Worm (Caenorhabditis elegans) whole organism, late embryonic: ENCODE results near the gene srj-26.
A peak's percentile ranks its signal among the peaks of the same experiment; 100 is the strongest.
"Not testable (repeated sequence)": the region's sequence is repeated elsewhere in the genome, so short reads cannot be mapped to it uniquely, and the experiment has no call there.

ENCODE experiments used
- C08G9.2 ChIP-seq: sonication (generic microtip); optimal IDR thresholded peaks from 2 replicates; lab custom pipeline; 2016; ENCODE audit warnings: mild to moderate bottlenecking, missing genetic modification characterization, moderate library complexity, missing compliant biosample characterization
- C38D4.7 ChIP-seq: fragments of 200-800 bp; sonication (Bioruptor generic); optimal IDR thresholded peaks from 2 replicates; lab custom pipeline; 2018; ENCODE audit warnings: mild to moderate bottlenecking, missing genetic modification characterization, moderate library complexity, missing compliant biosample characterization
- K09A11.1 ChIP-seq: sonication (generic microtip); optimal IDR thresholded peaks from 2 replicates; lab custom pipeline; 2017; ENCODE audit warnings: antibody characterized with exemption, mild to moderate bottlenecking, missing genetic modification characterization, missing compliant biosample characterization; ENCODE audit not compliant: insufficient read depth
- T23F11.4 ChIP-seq: fragments of 200-800 bp; sonication (Bioruptor generic); optimal IDR thresholded peaks from 2 replicates; lab custom pipeline; 2018; ENCODE audit warnings: mild to moderate bottlenecking, missing genetic modification characterization, missing compliant biosample characterization
- Y22D7AL.16 ChIP-seq: sonication (generic microtip); optimal IDR thresholded peaks from 2 replicates; lab custom pipeline; 2016; ENCODE audit warnings: missing genetic modification characterization, missing compliant biosample characterization
- ahr-1 ChIP-seq: sonication (generic microtip); optimal IDR thresholded peaks from 2 replicates; lab custom pipeline; 2016; ENCODE audit warnings: missing genetic modification characterization, missing compliant biosample characterization
- ceh-14 ChIP-seq: sonication (generic microtip); optimal IDR thresholded peaks from 2 replicates; lab custom pipeline; 2016; ENCODE audit warnings: missing genotype, missing genetic modification characterization, missing compliant biosample characterization
- ceh-19 ChIP-seq: fragments of 200-800 bp; sonication (Bioruptor generic); optimal IDR thresholded peaks from 2 replicates; lab custom pipeline; 2018; ENCODE audit warnings: mild to moderate bottlenecking, missing genetic modification characterization, missing compliant biosample characterization
- ceh-2 ChIP-seq: sonication (generic microtip); optimal IDR thresholded peaks from 2 replicates; lab custom pipeline; 2016; ENCODE audit warnings: missing genotype, missing genetic modification characterization, missing compliant biosample characterization
- ceh-31 ChIP-seq: sonication (generic microtip); optimal IDR thresholded peaks from 2 replicates; lab custom pipeline; 2016; ENCODE audit warnings: missing genetic modification characterization, missing compliant biosample characterization
- ceh-34 ChIP-seq: sonication (generic microtip); optimal IDR thresholded peaks from 2 replicates; lab custom pipeline; 2016; ENCODE audit warnings: mild to moderate bottlenecking, missing genetic modification characterization, missing compliant biosample characterization
- ceh-45 ChIP-seq: fragments of 200-800 bp; sonication (Bioruptor generic); IDR thresholded peaks from 2 replicates; pipeline ENCODE4 v1.3.6; 2022; ENCODE audit warnings: missing genetic modification reagents, missing genetic modification characterization, missing compliant biosample characterization
- dmd-4 ChIP-seq: sonication (generic microtip); optimal IDR thresholded peaks from 2 replicates; lab custom pipeline; 2016; ENCODE audit warnings: borderline replicate concordance, missing genetic modification characterization, missing compliant biosample characterization
- elt-2 ChIP-seq: sonication (generic microtip); optimal IDR thresholded peaks from 2 replicates; lab custom pipeline; 2016; ENCODE audit warnings: missing genetic modification reagents, missing genetic modification characterization, missing compliant biosample characterization
- fkh-10 ChIP-seq: fragments of 150-350 bp; optimal IDR thresholded peaks from 2 replicates; lab custom pipeline; 2014; ENCODE audit warnings: missing biosample characterization, missing genetic modification reagents, missing genetic modification characterization
- fkh-6 ChIP-seq: sonication (generic microtip); optimal IDR thresholded peaks from 2 replicates; lab custom pipeline; 2016; ENCODE audit warnings: missing genetic modification characterization, missing compliant biosample characterization
- hlh-13 ChIP-seq: fragments of 200-800 bp; sonication (Bioruptor generic); optimal IDR thresholded peaks from 2 replicates; lab custom pipeline; 2018; ENCODE audit warnings: mild to moderate bottlenecking, missing genetic modification characterization, missing compliant biosample characterization
- hlh-15 ChIP-seq: sonication (generic microtip); optimal IDR thresholded peaks from 2 replicates; lab custom pipeline; 2016; ENCODE audit warnings: missing genetic modification characterization, missing compliant biosample characterization
- hlh-30 ChIP-seq: sonication (generic microtip); optimal IDR thresholded peaks from 2 replicates; lab custom pipeline; 2017; ENCODE audit warnings: antibody characterized with exemption, missing genetic modification characterization, missing compliant biosample characterization; ENCODE audit not compliant: insufficient read depth
- mec-3 ChIP-seq: sonication (generic microtip); optimal IDR thresholded peaks from 2 replicates; lab custom pipeline; 2016; ENCODE audit warnings: borderline replicate concordance, missing genetic modification characterization, missing compliant biosample characterization
- nhr-11 ChIP-seq: fragments of 150-350 bp; optimal IDR thresholded peaks from 2 replicates; lab custom pipeline; 2014; ENCODE audit warnings: missing biosample characterization, missing genetic modification characterization
- nhr-232 ChIP-seq: sonication (generic microtip); optimal IDR thresholded peaks from 2 replicates; lab custom pipeline; 2016; ENCODE audit warnings: missing genetic modification characterization, missing compliant biosample characterization
- npax-4 ChIP-seq: sonication (generic microtip); optimal IDR thresholded peaks from 2 replicates; lab custom pipeline; 2016; ENCODE audit warnings: missing genetic modification characterization, missing compliant biosample characterization
- odd-2 ChIP-seq: sonication (generic microtip); optimal IDR thresholded peaks from 2 replicates; lab custom pipeline; 2017; ENCODE audit warnings: antibody characterized with exemption, mild to moderate bottlenecking, missing genetic modification characterization, missing compliant biosample characterization
- pat-9 ChIP-seq: fragments of 200-800 bp; sonication (Bioruptor generic); optimal IDR thresholded peaks from 2 replicates; lab custom pipeline; 2018; ENCODE audit warnings: mild to moderate bottlenecking, missing genetic modification characterization, moderate library complexity, missing compliant biosample characterization
- pax-1 ChIP-seq: fragments of 150-350 bp; optimal IDR thresholded peaks from 2 replicates; lab custom pipeline; 2014; ENCODE audit warnings: missing biosample characterization, missing genetic modification characterization
- sdc-2 ChIP-seq: sonication (generic microtip); optimal IDR thresholded peaks from 2 replicates; lab custom pipeline; 2016; ENCODE audit warnings: missing genotype, missing genetic modification characterization, missing compliant biosample characterization
- sox-4 ChIP-seq: sonication (generic microtip); optimal IDR thresholded peaks from 2 replicates; lab custom pipeline; 2017; ENCODE audit warnings: mild to moderate bottlenecking, missing genetic modification characterization, inconsistent platforms, missing compliant biosample characterization
- tbx-7 ChIP-seq: sonication (generic microtip); optimal IDR thresholded peaks from 2 replicates; lab custom pipeline; 2016; ENCODE audit warnings: missing genotype, missing genetic modification characterization, missing compliant biosample characterization
- ttx-3 ChIP-seq: sonication (generic microtip); optimal IDR thresholded peaks from 2 replicates; lab custom pipeline; 2016; ENCODE audit warnings: missing genetic modification reagents, missing genetic modification characterization, missing compliant biosample characterization
- unc-3 ChIP-seq, 2 experiments: fragments of 200-800 bp in 1 of 2; sonication (Bioruptor generic) in 1 of 2; sonication (generic microtip) in 1 of 2; conservative IDR thresholded peaks in 1 of 2; optimal IDR thresholded peaks in 1 of 2; 2 replicates each; pipeline versions ENCODE4 v1.3.6 to Lab custom; 2016 to 2022; ENCODE audit warnings: missing compliant biosample characterization in 2 of 2, missing genetic modification characterization in 2 of 2, missing genetic modification reagents in 1 of 2
- unc-42 ChIP-seq: sonication (generic microtip); optimal IDR thresholded peaks from 2 replicates; lab custom pipeline; 2016; ENCODE audit warnings: missing genotype, missing genetic modification characterization, missing compliant biosample characterization
- unc-55 ChIP-seq: sonication (generic microtip); optimal IDR thresholded peaks from 2 replicates; lab custom pipeline; 2017; ENCODE audit warnings: missing biosample characterization, missing genetic modification reagents, missing genetic modification characterization
- unc-86 ChIP-seq: sonication (generic microtip); optimal IDR thresholded peaks from 2 replicates; lab custom pipeline; 2016; ENCODE audit warnings: missing genetic modification characterization, missing compliant biosample characterization

Gene srj-26

ce11 chrV:18439469-18439868 is 18.6 kb downstream of the srj-26 start, which contains the start of gene ZK262.9:
Gene ZK262.9, plus strand, starts transcription at chrV:18439769.
- TF ChIP-seq unc-3 (GFP tag; conservative IDR thresholded peaks at IDR 0.05; lab: Robert Waterston, UW); unc-3 (tag; optimal IDR thresholded peaks at IDR 0.05; lab: Kevin White, UChicago); unc-86 (tag; lab: Kevin White, UChicago); nhr-11 (tag; lab: Kevin White, UChicago): not testable (repeated sequence)

ce11 chrV:18444118-18444517 is 23.2 kb downstream of the srj-26 start, which contains the start of gene ZK228.1:
Gene ZK228.1, plus strand, starts transcription at chrV:18444418.
- TF ChIP-seq pax-1: no peak
- no peak for TF ChIP-seq sox-4 (tag; lab: Kevin White, UChicago)
- no peak for TF ChIP-seq ceh-45 (GFP tag; lab: Robert Waterston, UW)

ce11 chrV:18456574-18456973 is 35.7 kb downstream of the srj-26 start, which contains the start of gene ZK228.10:
Gene ZK228.10, plus strand, starts transcription at chrV:18456874.
- TF ChIP-seq ceh-31 (tag; lab: Kevin White, UChicago) (no peak), unc-3 (GFP tag; conservative IDR thresholded peaks at IDR 0.05; lab: Robert Waterston, UW) (no peak), unc-3 (tag; optimal IDR thresholded peaks at IDR 0.05; lab: Kevin White, UChicago) (no peak), K09A11.1 (tag; lab: Kevin White, UChicago) (no peak), pat-9 (tag; lab: Kevin White, UChicago) (no peak), T23F11.4 (GFP tag; lab: Kevin White, UChicago) (no peak), ceh-14 (tag; lab: Kevin White, UChicago) (no peak), C08G9.2 (no peak), Y22D7AL.16 (no peak), odd-2 (tag; lab: Kevin White, UChicago) (no peak), hlh-13 (GFP tag; lab: Kevin White, UChicago) (no peak), C38D4.7 (GFP tag; lab: Kevin White, UChicago) (no peak), unc-86 (tag; lab: Kevin White, UChicago) (no peak), npax-4 (no peak), unc-42 (tag; lab: Kevin White, UChicago) (no peak), hlh-15 (tag; lab: Kevin White, UChicago) (no peak), ceh-19 (no peak), tbx-7 (tag; lab: Kevin White, UChicago) (no peak), ceh-2 (tag; lab: Kevin White, UChicago) (no peak), sdc-2 (tag; lab: Kevin White, UChicago) (no peak), dmd-4 (no peak)
- TF ChIP-seq, all 69 proteins: peak for 0

- peak; percentile 92 for TF ChIP-seq elt-2 (tag; lab: Kevin White, UChicago)
- TF ChIP-seq hlh-13 (GFP tag; lab: Kevin White, UChicago): no peak
These were observed 40.4 kb downstream of the srj-26 start, which contains the start of gene ZK228.3 for ce11 chrV:18461200-18461728. Gene ZK228.3, minus strand, starts transcription at chrV:18461250.

ce11 chrV:18462365-18462837 is 41.5 kb downstream of the srj-26 start, which contains the start of gene ZK228.4:
Gene ZK228.4, plus strand, starts transcription at chrV:18462787.
- TF ChIP-seq mec-3 (tag; lab: Kevin White, UChicago) (no peak), ahr-1 (tag; lab: Kevin White, UChicago) (no peak), ttx-3 (tag; lab: Kevin White, UChicago) (no peak), elt-2 (tag; lab: Kevin White, UChicago) (peak; percentile 2), fkh-6 (no peak)

ce11 chrV:18468097-18468496 is 47.2 kb downstream of the srj-26 start, which contains the start of gene ZK228.13:
Gene ZK228.13, minus strand, starts transcription at chrV:18468197.
- no peak for TF ChIP-seq ttx-3 (tag; lab: Kevin White, UChicago)
- no peak for TF ChIP-seq ceh-34 (tag; lab: Kevin White, UChicago)
- no peak for TF ChIP-seq odd-2 (tag; lab: Kevin White, UChicago)
- TF ChIP-seq hlh-30 (tag; lab: Kevin White, UChicago): no peak
- TF ChIP-seq unc-3 (GFP tag; conservative IDR thresholded peaks at IDR 0.05; lab: Robert Waterston, UW): no peak
- no peak for TF ChIP-seq unc-3 (tag; optimal IDR thresholded peaks at IDR 0.05; lab: Kevin White, UChicago)
- TF ChIP-seq unc-55: no peak
- no peak for TF ChIP-seq hlh-13 (GFP tag; lab: Kevin White, UChicago)
- TF ChIP-seq fkh-10 (GFP tag; lab: Kevin White, UChicago): no peak
- no peak for TF ChIP-seq C38D4.7 (GFP tag; lab: Kevin White, UChicago)
- TF ChIP-seq hlh-15 (tag; lab: Kevin White, UChicago): no peak
- no peak for TF ChIP-seq nhr-232
